Fruit fly (Drosophila melanogaster) whole organism, adult: ENCODE measurements around the gene CG43210.

Experiments
- CG11617 ChIP-seq: fragments of 200-800 bp; sonication (Bioruptor generic); optimal IDR thresholded peaks from 2 replicates; lab custom pipeline; 2017; ENCODE audit warnings: mild to moderate bottlenecking, missing biosample characterization, missing genetic modification reagents, missing genetic modification characterization
- CG12768 ChIP-seq: fragments of 200-800 bp; sonication (Bioruptor generic); optimal IDR thresholded peaks from 2 replicates; lab custom pipeline; 2017; ENCODE audit warnings: missing biosample characterization, missing genetic modification characterization, mild to moderate bottlenecking, moderate library complexity, missing genetic modification reagents
- CG14711 ChIP-seq: fragments of 200-800 bp; sonication (Bioruptor generic); optimal IDR thresholded peaks from 2 replicates; lab custom pipeline; 2018; ENCODE audit warnings: missing biosample characterization, mild to moderate bottlenecking, missing genetic modification characterization, moderate library complexity
- CG1620 ChIP-seq: fragments of 200-800 bp; sonication (Bioruptor generic); optimal IDR thresholded peaks from 2 replicates; lab custom pipeline; 2016; ENCODE audit warnings: missing biosample characterization, missing genetic modification characterization
- CG33017 ChIP-seq: fragments of 200-800 bp; sonication (Bioruptor generic); optimal IDR thresholded peaks from 2 replicates; lab custom pipeline; 2018; ENCODE audit warnings: missing biosample characterization, mild to moderate bottlenecking, missing genetic modification characterization, moderate library complexity
- CG5204 ChIP-seq: fragments of 200-800 bp; sonication (Bioruptor generic); optimal IDR thresholded peaks from 2 replicates; lab custom pipeline; 2016; ENCODE audit warnings: missing biosample characterization, missing genetic modification characterization
- CG7045 ChIP-seq: fragments of 200-800 bp; sonication (Bioruptor generic); optimal IDR thresholded peaks from 2 replicates; lab custom pipeline; 2017; ENCODE audit warnings: missing biosample characterization, mild to moderate bottlenecking, missing genetic modification characterization
- CG7101 ChIP-seq: fragments of 200-800 bp; sonication (Bioruptor generic); optimal IDR thresholded peaks from 2 replicates; lab custom pipeline; 2018; ENCODE audit warnings: missing biosample characterization, mild to moderate bottlenecking, missing genetic modification characterization, moderate library complexity
- Clk ChIP-seq: fragments of 200-800 bp; sonication (Bioruptor generic); optimal IDR thresholded peaks from 2 replicates; lab custom pipeline; 2017; ENCODE audit warnings: missing biosample characterization, missing genetic modification characterization
- Crg-1 ChIP-seq: fragments of 200-800 bp; sonication (Bioruptor generic); optimal IDR thresholded peaks from 2 replicates; lab custom pipeline; 2016; ENCODE audit warnings: missing biosample characterization, missing genetic modification characterization
- Hr96 ChIP-seq: fragments of 200-800 bp; sonication (Bioruptor generic); optimal IDR thresholded peaks from 2 replicates; lab custom pipeline; 2016; ENCODE audit warnings: missing biosample characterization, missing genetic modification characterization
- Mnt ChIP-seq: fragments of 200-800 bp; sonication (Bioruptor generic); optimal IDR thresholded peaks from 2 replicates; lab custom pipeline; 2016; ENCODE audit warnings: missing biosample characterization, mild to moderate bottlenecking, missing genetic modification characterization
- bab1 ChIP-seq: fragments of 200-800 bp; sonication (Bioruptor generic); optimal IDR thresholded peaks from 3 replicates; lab custom pipeline; 2019; ENCODE audit warnings: missing biosample characterization, mild to moderate bottlenecking, missing genetic modification characterization, moderate library complexity
- cic ChIP-seq: fragments of 200-800 bp; sonication (Bioruptor generic); optimal IDR thresholded peaks from 2 replicates; lab custom pipeline; 2017; ENCODE audit warnings: missing biosample characterization, mild to moderate bottlenecking, missing genetic modification characterization, moderate library complexity
- cnc ChIP-seq, 2 experiments: fragments of >200 bp; optimal IDR thresholded peaks; 2 replicates each; lab custom pipeline; 2017
- kay ChIP-seq: fragments of 200-800 bp; sonication (Bioruptor generic); peaks from one replicate; lab custom pipeline; 2016; ENCODE audit warnings: missing biosample characterization, missing genetic modification characterization, borderline replicate concordance
- ovo ChIP-seq: fragments of 200-800 bp; sonication (Bioruptor generic); optimal IDR thresholded peaks from 2 replicates; lab custom pipeline; 2016; ENCODE audit warnings: missing biosample characterization, missing genetic modification characterization
- pad ChIP-seq: fragments of 200-800 bp; sonication (Bioruptor generic); optimal IDR thresholded peaks from 3 replicates; lab custom pipeline; 2017; ENCODE audit warnings: missing biosample characterization, missing genetic modification characterization, mild to moderate bottlenecking, moderate library complexity, missing genetic modification reagents
- tj ChIP-seq: fragments of 200-800 bp; sonication (Bioruptor generic); optimal IDR thresholded peaks from 3 replicates; lab custom pipeline; 2017; ENCODE audit warnings: missing biosample characterization, mild to moderate bottlenecking, missing genetic modification characterization, moderate library complexity
- toe ChIP-seq: fragments of 200-800 bp; sonication (Bioruptor generic); optimal IDR thresholded peaks from 2 replicates; lab custom pipeline; 2016; ENCODE audit warnings: missing biosample characterization, missing genetic modification characterization

Gene CG43210

dm6 chr3R:18572845-18573490 is 8.0 kb upstream of the CG43210 start, which contains the start of the genes CG7694 and fray:
TSS of gene CG7694 (plus strand) at chr3R:18573091.
TSS of gene fray (plus strand) at chr3R:18573091.
- no peak for TF ChIP-seq cic (GFP tag; lab: Kevin White, UChicago)
- TF ChIP-seq Clk (GFP tag; lab: Kevin White, UChicago): no peak
- TF ChIP-seq bab1 (GFP tag; lab: Kevin White, UChicago): peak; percentile 37
- peak; percentile 67 to 91 for TF ChIP-seq cnc (optimal IDR thresholded peaks at IDR 0.05; lab: Kevin White, UChicago)
- peak; percentile 5 for TF ChIP-seq CG33017 (tag; lab: Kevin White, UChicago)
- peak; percentile 3 for TF ChIP-seq Mnt (GFP tag; lab: Kevin White, UChicago)

dm6 chr3R:18572240-18572803 is 7.3 kb upstream of the CG43210 start:
- TF ChIP-seq CG1620 (GFP tag; lab: Kevin White, UChicago) (no peak), cnc (optimal IDR thresholded peaks at IDR 0.05; lab: Kevin White, UChicago) (peak; percentile 88 to 97), kay (peak; percentile 74)

- TF ChIP-seq ovo: no peak
- no peak for TF ChIP-seq CG7101 (tag; lab: Kevin White, UChicago)
- TF ChIP-seq cnc (optimal IDR thresholded peaks at IDR 0.05; lab: Kevin White, UChicago): no peak
- no peak for TF ChIP-seq Crg-1
- TF ChIP-seq pad (GFP tag; lab: Kevin White, UChicago): no peak
- TF ChIP-seq tj (GFP tag; lab: Kevin White, UChicago): no peak
- no peak for TF ChIP-seq Hr96 (GFP tag; lab: Kevin White, UChicago)
- no peak for TF ChIP-seq Mnt (GFP tag; lab: Kevin White, UChicago)
- no peak for TF ChIP-seq toe (GFP tag; lab: Kevin White, UChicago)
- no peak for TF ChIP-seq CG12768 (GFP tag; lab: Kevin White, UChicago)
- no peak for TF ChIP-seq Clk (GFP tag; lab: Kevin White, UChicago)
- no peak for TF ChIP-seq CG11617 (GFP tag; lab: Kevin White, UChicago)
Observed at dm6 chr3R:18559569-18559968, 5.4 kb downstream of the CG43210 start, which contains the start of gene CG7691. TSS of gene CG7691 (plus strand) at chr3R:18559869.

DNA sequence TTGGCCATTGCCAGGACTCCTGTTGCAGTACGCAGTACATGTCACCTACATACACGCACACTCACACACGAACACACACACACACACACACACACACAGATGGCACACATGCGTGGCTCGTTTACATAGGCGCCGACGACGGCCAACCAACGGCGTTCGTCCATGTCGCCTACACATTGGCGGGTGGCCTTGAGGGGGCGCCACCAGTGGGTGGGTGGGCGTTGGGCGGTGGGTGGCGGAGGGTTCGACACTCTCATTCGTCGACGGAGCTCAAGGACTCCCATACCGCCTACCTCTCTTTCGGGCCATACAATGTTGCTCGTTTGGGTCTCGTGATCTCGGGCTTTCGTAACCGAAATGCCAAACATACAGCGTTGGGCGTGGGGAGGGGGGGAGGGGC is 16.2 kb downstream of the CG43210 start:
- TF ChIP-seq CG33017 (tag; lab: Kevin White, UChicago) (no peak), toe (GFP tag; lab: Kevin White, UChicago) (no peak), pad (GFP tag; lab: Kevin White, UChicago) (peak; percentile 36), Hr96 (GFP tag; lab: Kevin White, UChicago) (no peak), cnc (optimal IDR thresholded peaks at IDR 0.05; lab: Kevin White, UChicago) (no peak), Crg-1 (no peak), CG5204 (GFP tag; lab: Kevin White, UChicago) (no peak), bab1 (GFP tag; lab: Kevin White, UChicago) (no peak)

DNA sequence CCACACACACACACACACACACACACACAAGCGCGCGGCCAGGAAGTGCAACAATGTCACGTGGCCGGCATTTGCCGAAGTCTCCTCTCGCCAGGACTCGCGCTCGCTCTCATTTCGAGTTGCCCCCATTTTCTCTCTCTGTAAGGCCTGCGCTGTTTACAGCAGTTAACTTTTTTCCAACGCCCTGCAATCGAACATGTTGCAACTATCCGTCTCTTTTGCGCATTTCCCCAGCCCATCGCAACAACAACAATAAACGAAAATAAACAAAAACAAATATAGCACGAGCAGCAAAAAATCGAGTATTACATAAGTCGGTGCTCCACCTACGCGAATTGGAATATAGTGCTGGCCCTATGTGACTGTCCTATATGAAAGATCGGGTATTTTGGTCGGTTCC is 18.0 kb downstream of the CG43210 start:
- TF ChIP-seq toe (GFP tag; lab: Kevin White, UChicago) (no peak), CG7045 (no peak), CG11617 (GFP tag; lab: Kevin White, UChicago) (no peak), CG12768 (GFP tag; lab: Kevin White, UChicago) (no peak), CG33017 (tag; lab: Kevin White, UChicago) (no peak), pad (GFP tag; lab: Kevin White, UChicago) (peak; percentile 79)

DNA sequence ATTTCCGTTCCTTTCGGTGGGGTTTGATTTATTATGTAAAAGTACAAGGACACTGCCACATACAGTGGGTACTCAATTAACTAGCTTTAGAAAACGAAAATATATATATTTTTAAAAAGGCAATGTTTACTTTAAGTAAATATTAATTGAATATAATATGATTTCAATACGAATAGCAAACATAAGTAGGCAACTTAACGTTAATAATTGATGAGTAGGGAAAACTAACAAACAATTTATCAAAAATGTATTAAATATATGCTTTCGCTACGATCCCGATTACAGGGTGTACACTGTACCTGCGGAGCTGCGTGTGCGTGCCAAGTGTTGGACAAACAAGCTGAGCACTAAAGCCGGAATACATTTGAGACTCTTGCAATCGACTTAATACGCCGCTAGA is 18.8 kb downstream of the CG43210 start:
- TF ChIP-seq Crg-1 (no peak), Clk (GFP tag; lab: Kevin White, UChicago) (peak; percentile 60), toe (GFP tag; lab: Kevin White, UChicago) (peak; percentile 23), CG5204 (GFP tag; lab: Kevin White, UChicago) (peak; percentile 28), bab1 (GFP tag; lab: Kevin White, UChicago) (no peak), CG14711 (peak; percentile 39), CG12768 (GFP tag; lab: Kevin White, UChicago) (peak; percentile 53), kay (no peak), CG33017 (tag; lab: Kevin White, UChicago) (peak; percentile 83), CG7045 (peak; percentile 75), CG7101 (tag; lab: Kevin White, UChicago) (peak; percentile 53), CG11617 (GFP tag; lab: Kevin White, UChicago) (peak; percentile 22)

- TF ChIP-seq Crg-1 (no peak), toe (GFP tag; lab: Kevin White, UChicago) (no peak), CG7101 (tag; lab: Kevin White, UChicago) (no peak), CG7045 (no peak), tj (GFP tag; lab: Kevin White, UChicago) (no peak), CG14711 (no peak), cic (GFP tag; lab: Kevin White, UChicago) (no peak), bab1 (GFP tag; lab: Kevin White, UChicago) (no peak), CG12768 (GFP tag; lab: Kevin White, UChicago) (no peak), kay (no peak)
Observed at dm6 chr3R:18545486-18545885, 19.5 kb downstream of the CG43210 start, which contains the start of gene fru. TSS of gene fru (minus strand) at chr3R:18545586.
